Worm (Caenorhabditis elegans): ENCODE measurements around the gene F26F2.5.

Gene F26F2.5

DNA sequence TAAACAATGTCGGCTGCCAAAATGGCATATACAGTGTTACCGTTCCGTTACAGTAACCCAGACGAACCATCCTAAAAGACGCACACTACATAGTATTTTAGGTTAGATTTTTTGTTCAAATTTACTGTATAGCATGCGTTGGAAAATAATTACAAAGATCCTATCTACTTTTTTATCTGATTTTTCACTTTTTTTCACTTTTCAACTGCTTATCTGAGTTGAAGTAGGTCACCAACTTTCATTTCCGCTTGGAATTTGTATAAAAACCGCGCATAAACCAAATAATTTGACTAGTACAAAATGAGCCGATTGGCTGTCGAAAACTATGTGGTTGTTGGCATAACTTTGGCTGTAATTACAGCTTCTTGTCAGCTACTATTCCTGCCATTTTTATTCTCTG, 26.3 kb downstream of the F26F2.5 start, which contains the start of gene col-163:
Gene col-163 (plus strand): TSS at position 301 of the 400 bp plus-strand sequence.
- TF ChIP-seq eor-1 (tag; optimal IDR thresholded peaks at IDR 0.05) = no peak

DNA sequence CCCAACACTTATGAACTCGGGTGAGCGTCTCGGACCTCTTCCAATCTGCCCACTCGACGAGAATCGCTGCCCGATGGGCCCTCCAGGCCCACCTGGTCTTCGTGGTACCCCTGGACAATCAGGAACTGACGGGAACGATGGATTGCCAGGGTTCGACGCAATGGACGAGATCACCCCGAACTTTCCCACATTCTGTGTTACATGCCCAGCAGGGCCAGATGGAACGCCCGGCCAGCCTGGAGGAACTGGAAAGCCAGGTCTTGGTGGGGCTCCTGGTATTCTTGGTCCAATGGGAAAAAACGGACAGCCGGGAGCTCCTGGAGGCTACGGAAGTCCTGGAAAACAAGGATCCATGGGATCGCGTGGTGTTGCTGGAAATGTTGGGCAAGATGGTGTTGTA, 27.2 kb downstream of the F26F2.5 start:
- TF ChIP-seq nhr-43 (tag; optimal IDR thresholded peaks at IDR 0.05; ENCODE audit: poor library complexity, severe bottlenecking) (no peak), zag-1 (tag; optimal IDR thresholded peaks at IDR 0.05) (no peak), elt-2 (tag; optimal IDR thresholded peaks at IDR 0.05) (no peak), pha-4 (tag; optimal IDR thresholded peaks at IDR 0.05) (no peak), fkh-2 (tag; optimal IDR thresholded peaks at IDR 0.05) (no peak), ama-1 (optimal IDR thresholded peaks at IDR 0.05) (no peak), elt-1 (tag; optimal IDR thresholded peaks at IDR 0.05) (no peak)

DNA sequence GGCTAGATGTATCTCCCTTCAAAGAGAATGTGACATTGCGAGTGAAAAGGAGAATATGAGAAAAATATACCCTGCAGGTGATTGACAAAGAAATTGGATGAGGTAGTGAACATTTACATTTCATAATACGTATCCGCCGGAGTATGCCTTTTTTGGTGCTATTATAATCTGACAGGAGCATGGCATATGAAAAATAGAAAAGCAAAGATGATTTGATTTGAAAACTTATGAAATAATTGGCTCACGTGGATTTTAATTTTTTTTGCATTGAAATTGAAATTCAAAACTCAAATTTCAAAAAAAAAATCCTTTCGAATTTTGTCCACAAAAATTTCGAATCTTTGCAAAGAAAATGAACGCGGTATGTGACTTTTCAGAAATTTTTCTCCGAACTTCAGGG, 29.5 kb downstream of the F26F2.5 start, which contains the start of gene ttr-11:
Gene ttr-11 (plus strand): TSS at position 301 of the 400 bp plus-strand sequence.
- TF ChIP-seq ztf-11 (tag; optimal IDR thresholded peaks at IDR 0.05) = no peak
- no peak for TF ChIP-seq aly-2 (tag; optimal IDR thresholded peaks at IDR 0.05)
- no peak for TF ChIP-seq nhr-12 (tag; optimal IDR thresholded peaks at IDR 0.05)
- no peak for TF ChIP-seq fkh-2 (tag; optimal IDR thresholded peaks at IDR 0.05)
- no peak for TF ChIP-seq zag-1 (tag; optimal IDR thresholded peaks at IDR 0.05)
- TF ChIP-seq daf-12 (tag; optimal IDR thresholded peaks at IDR 0.05) = no peak
- TF ChIP-seq nhr-77 (tag; optimal IDR thresholded peaks at IDR 0.05) = no peak
- no peak for TF ChIP-seq ceh-16 (tag; optimal IDR thresholded peaks at IDR 0.05)

DNA sequence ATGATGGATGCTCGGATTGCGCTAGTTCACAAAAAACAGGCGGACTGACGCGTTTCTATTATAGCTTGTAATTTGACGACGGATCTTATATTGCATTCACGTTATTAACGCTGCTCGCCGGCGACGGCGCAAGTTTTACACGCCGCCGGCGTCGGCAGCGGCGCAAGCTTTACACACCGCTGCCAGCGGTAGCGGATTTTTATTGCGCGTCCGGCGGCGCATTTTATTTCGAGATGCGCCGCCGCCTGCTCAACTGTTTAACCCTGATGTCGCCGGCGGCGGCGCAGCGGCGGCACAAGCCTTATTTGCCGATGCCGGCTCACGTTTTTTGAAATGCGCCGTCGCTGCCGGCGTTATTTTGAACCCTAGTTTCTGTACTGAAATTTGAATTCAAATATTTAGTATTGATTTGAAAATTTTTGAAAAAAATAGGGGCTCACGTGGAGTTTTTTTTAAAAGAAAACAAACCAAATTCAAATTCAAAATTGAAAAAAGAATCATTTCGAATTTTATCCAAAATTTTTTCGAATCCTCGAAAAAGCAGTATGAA, 31.2 kb downstream of the F26F2.5 start, which contains the start of gene ttr-57:
Gene ttr-57 (plus strand): TSS at position 500 of the 550 bp plus-strand sequence.
- TF ChIP-seq skn-1 (tag; optimal IDR thresholded peaks at IDR 0.05) (no peak), ztf-4 (tag; optimal IDR thresholded peaks at IDR 0.05) (no peak), elt-1 (tag; optimal IDR thresholded peaks at IDR 0.05) (no peak), nhr-11 (tag; optimal IDR thresholded peaks at IDR 0.05) (no peak), eor-1 (tag; optimal IDR thresholded peaks at IDR 0.05) (no peak), unc-62 (GFP tag; optimal IDR thresholded peaks at IDR 0.05) (no peak), ZK546.5 (tag; optimal IDR thresholded peaks at IDR 0.05) (no peak), tbx-2 (tag; optimal IDR thresholded peaks at IDR 0.05) (no peak), lsy-12 (tag; optimal IDR thresholded peaks at IDR 0.05) (no peak), egl-5 (tag; optimal IDR thresholded peaks at IDR 0.05) (no peak), nhr-28 (tag; optimal IDR thresholded peaks at IDR 0.05) (no peak), ama-1 (optimal IDR thresholded peaks at IDR 0.05) (no peak), fos-1 (tag; optimal IDR thresholded peaks at IDR 0.05) (no peak), lin-39 (tag; optimal IDR thresholded peaks at IDR 0.05) (no peak), nhr-43 (tag; optimal IDR thresholded peaks at IDR 0.05; ENCODE audit: poor library complexity, severe bottlenecking) (no peak), hmg-11 (tag; optimal IDR thresholded peaks at IDR 0.05) (no peak), nfya-1 (tag; optimal IDR thresholded peaks at IDR 0.05; ENCODE audit: insufficient read depth) (no peak), sea-2 (GFP tag; optimal IDR thresholded peaks at IDR 0.05) (no peak), pha-4 (tag; optimal IDR thresholded peaks at IDR 0.05) (no peak), R02D3.7 (tag; optimal IDR thresholded peaks at IDR 0.05) (no peak)

DNA sequence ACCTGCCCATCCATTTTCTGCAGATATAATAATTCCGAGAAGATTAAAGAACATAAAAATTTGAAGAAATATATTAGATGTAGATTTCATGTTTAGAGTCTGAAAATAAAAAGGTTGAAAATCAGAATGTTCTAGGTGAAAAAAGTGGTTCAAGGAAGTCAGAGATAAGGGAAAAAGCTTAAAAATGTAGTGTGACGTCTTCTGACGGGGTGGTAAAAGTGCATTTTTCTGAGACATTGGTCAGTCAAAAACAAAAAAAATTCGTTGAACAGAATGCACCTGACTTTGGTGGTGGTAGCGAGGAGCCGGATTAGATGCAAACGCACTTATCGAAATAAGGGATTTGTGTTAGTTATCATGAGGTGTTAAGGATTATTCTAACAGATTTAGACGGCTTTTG, 33.1 kb downstream of the F26F2.5 start, which contains the start of gene F46B3.23:
Gene F46B3.23 (minus strand): TSS at position 101 of the 400 bp plus-strand sequence.
- TF ChIP-seq pqm-1 (tag; optimal IDR thresholded peaks at IDR 0.05) (no peak), ceh-28 (tag; optimal IDR thresholded peaks at IDR 0.05) (no peak), fkh-10 (GFP tag; optimal IDR thresholded peaks at IDR 0.05) (no peak), nhr-28 (tag; optimal IDR thresholded peaks at IDR 0.05) (no peak), ZK546.5 (tag; optimal IDR thresholded peaks at IDR 0.05) (no peak), hmg-11 (tag; optimal IDR thresholded peaks at IDR 0.05) (no peak), sea-2 (GFP tag; optimal IDR thresholded peaks at IDR 0.05) (no peak), skn-1 (tag; optimal IDR thresholded peaks at IDR 0.05) (no peak), jun-1 (tag; optimal IDR thresholded peaks at IDR 0.05) (no peak), lin-39 (tag; optimal IDR thresholded peaks at IDR 0.05) (no peak), mml-1 (tag; optimal IDR thresholded peaks at IDR 0.05) (no peak), unc-39 (tag; optimal IDR thresholded peaks at IDR 0.05) (no peak), fkh-2 (tag; optimal IDR thresholded peaks at IDR 0.05) (no peak), pha-4 (tag; optimal IDR thresholded peaks at IDR 0.05) (no peak), nfya-1 (tag; optimal IDR thresholded peaks at IDR 0.05; ENCODE audit: insufficient read depth) (no peak), snpc-4 (tag; optimal IDR thresholded peaks at IDR 0.05) (no peak), mdl-1 (tag; optimal IDR thresholded peaks at IDR 0.05) (no peak)
